1 fruit fly cellular context compared by ENCODE assay signal in genomic region chr2L:2485272-2485671, dm6.
A peak's percentile ranks its signal among the peaks of the same experiment; 100 is the strongest.
TF ChIP-seq lines count a peak whose summit lies in the region.

No protein-coding gene starts in this region.

TF ChIP-seq in whole organism, prepupa, 60 proteins besides CTCF, POLR2A, EP300 and RAD21 (continued from another document):
- no peak for TF ChIP-seq CG6854 (GFP tag; optimal IDR thresholded peaks at IDR 0.05; lab: Kevin White, UChicago)
- peak; percentile 55 for TF ChIP-seq Sox14 (GFP tag; optimal IDR thresholded peaks at IDR 0.05; lab: Kevin White, UChicago)
- TF ChIP-seq spab (GFP tag; optimal IDR thresholded peaks at IDR 0.05; lab: Kevin White, UChicago), result peak; percentile 53
- no peak for TF ChIP-seq eg (GFP tag; IDR thresholded peaks at IDR 0.05; lab: Robert Waterston, UW)
- peak; percentile 56 for TF ChIP-seq CG6808 (GFP tag; optimal IDR thresholded peaks at IDR 0.05; lab: Kevin White, UChicago)
- TF ChIP-seq CG8119 (GFP tag; IDR thresholded peaks at IDR 0.05; lab: Robert Waterston, UW), result 0 out of 3 replicates have a peak, but pooled peaks have one; percentile 39
- TF ChIP-seq Hr4 (GFP tag; optimal IDR thresholded peaks at IDR 0.05; lab: Kevin White, UChicago), result no peak
- TF ChIP-seq CG3919 (GFP tag; optimal IDR thresholded peaks at IDR 0.05; lab: Kevin White, UChicago), result peak; percentile 65
- peak; percentile 70 for TF ChIP-seq Ets96B (tag; optimal IDR thresholded peaks at IDR 0.05; lab: Kevin White, UChicago)
- peak; percentile 11 to 52 for TF ChIP-seq salr (GFP tag; optimal IDR thresholded peaks at IDR 0.05; lab: Kevin White, UChicago)
- TF ChIP-seq CG31627 (GFP tag; optimal IDR thresholded peaks at IDR 0.05; lab: Kevin White, UChicago), result peak; percentile 37
- TF ChIP-seq ss (GFP tag; optimal IDR thresholded peaks at IDR 0.05; lab: Kevin White, UChicago), result peak; percentile 4 to 52
- peak; percentile 26 for TF ChIP-seq CG32006 (GFP tag; optimal IDR thresholded peaks at IDR 0.05; lab: Kevin White, UChicago)
- peak; percentile 42 for TF ChIP-seq Hr39 (GFP tag; optimal IDR thresholded peaks at IDR 0.05; lab: Kevin White, UChicago)
- TF ChIP-seq CG7368 (GFP tag; optimal IDR thresholded peaks at IDR 0.05; lab: Kevin White, UChicago), result no peak
- TF ChIP-seq Eip75B (GFP tag; optimal IDR thresholded peaks at IDR 0.05; lab: Kevin White, UChicago), result peak; percentile 54
- no peak for TF ChIP-seq CG11294 (GFP tag; IDR thresholded peaks at IDR 0.05; lab: Robert Waterston, UW)
- no peak for TF ChIP-seq vri (GFP tag; optimal IDR thresholded peaks at IDR 0.05; lab: Kevin White, UChicago)
- TF ChIP-seq Sox102F (GFP tag; optimal IDR thresholded peaks at IDR 0.05; lab: Kevin White, UChicago), result peak; percentile 8
- TF ChIP-seq CG6163 (GFP tag; IDR thresholded peaks at IDR 0.05; lab: Robert Waterston, UW), result peak; percentile 52; the same call in 2 of the 3 replicates
- no peak for TF ChIP-seq fkh (GFP tag; optimal IDR thresholded peaks at IDR 0.05; lab: Kevin White, UChicago)
- no peak for TF ChIP-seq dac (GFP tag; optimal IDR thresholded peaks at IDR 0.05; lab: Kevin White, UChicago)
- no peak for TF ChIP-seq Hr38 (GFP tag; optimal IDR thresholded peaks at IDR 0.05; lab: Kevin White, UChicago)
- peak; percentile 43 for TF ChIP-seq achi (GFP tag; optimal IDR thresholded peaks at IDR 0.05; lab: Kevin White, UChicago)
- TF ChIP-seq Smox (GFP tag; optimal IDR thresholded peaks at IDR 0.05; lab: Kevin White, UChicago), result peak; percentile 40
- TF ChIP-seq CG11762 (GFP tag; optimal IDR thresholded peaks at IDR 0.05; lab: Kevin White, UChicago; ENCODE audit: insufficient read depth), result no peak
- TF ChIP-seq fd85E (GFP tag; optimal IDR thresholded peaks at IDR 0.05; lab: Kevin White, UChicago), result no peak
- TF ChIP-seq Eip93F (GFP tag; optimal IDR thresholded peaks at IDR 0.05; lab: Kevin White, UChicago), result no peak
- TF ChIP-seq net (GFP tag; optimal IDR thresholded peaks at IDR 0.05; lab: Kevin White, UChicago), result no peak
- TF ChIP-seq CG10669 (GFP tag; optimal IDR thresholded peaks at IDR 0.05; lab: Kevin White, UChicago), result peak; percentile 54
- no peak for TF ChIP-seq CG15336 (GFP tag; IDR thresholded peaks at IDR 0.05; lab: Robert Waterston, UW)
- TF ChIP-seq CG10631 (GFP tag; optimal IDR thresholded peaks at IDR 0.05; lab: Kevin White, UChicago), result peak; percentile 49
